Worm (Caenorhabditis elegans): ENCODE results near the gene pmp-2.

DNA sequence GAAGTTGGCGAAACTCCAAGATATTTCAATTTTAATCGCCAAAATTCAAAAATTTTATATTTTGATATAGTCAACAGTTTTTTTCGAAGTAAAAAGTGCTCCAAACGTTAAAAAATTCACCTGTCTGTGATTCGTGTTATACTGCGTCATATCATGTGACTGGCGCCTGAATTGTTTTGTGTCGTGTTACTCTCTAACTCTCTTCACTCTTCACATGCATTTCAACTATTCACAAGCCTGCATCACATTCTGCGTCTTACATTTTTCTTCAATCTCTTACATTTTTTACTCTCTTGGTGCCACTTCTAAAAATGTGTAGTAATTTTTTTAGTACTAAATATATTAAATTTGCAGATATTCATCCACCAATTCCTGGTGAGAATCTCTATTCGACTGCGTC lies 40.8 kb upstream of the pmp-2 start, which contains the start of gene flcn-1:
- no peak for TF ChIP-seq nhr-77 (tag; optimal IDR thresholded peaks at IDR 0.05)
- TF ChIP-seq unc-39 (tag; optimal IDR thresholded peaks at IDR 0.05) = no peak
- TF ChIP-seq nhr-12 (tag; optimal IDR thresholded peaks at IDR 0.05) = no peak
- no peak for TF ChIP-seq fos-1 (tag; optimal IDR thresholded peaks at IDR 0.05)
- TF ChIP-seq ama-1 (optimal IDR thresholded peaks at IDR 0.05) = no peak
- TF ChIP-seq unc-62 (GFP tag; optimal IDR thresholded peaks at IDR 0.05) = no peak
- TF ChIP-seq pqm-1 (tag; optimal IDR thresholded peaks at IDR 0.05) = peak; percentile 2

All from whole organism, L3 larva.